Worm (Caenorhabditis elegans) whole organism, young adult: ENCODE results near the gene acr-17.

Source experiments
- B0261.1 ChIP-seq: sonication (generic microtip); optimal IDR thresholded peaks from 2 replicates; lab custom pipeline; 2016; ENCODE audit warnings: mild to moderate bottlenecking, missing genetic modification characterization, moderate library complexity, missing compliant biosample characterization
- C17E4.6 ChIP-seq: fragments of 200-800 bp; sonication (Bioruptor generic); IDR thresholded peaks from 2 replicates; pipeline ENCODE4 v1.3.6; 2022; ENCODE audit warnings: missing genetic modification reagents, missing genetic modification characterization, missing compliant biosample characterization
- D2030.7 ChIP-seq: fragments of 200-800 bp; sonication (Bioruptor generic); IDR thresholded peaks from 2 replicates; pipeline ENCODE4 v1.3.6; 2022; ENCODE audit warnings: missing genetic modification reagents, missing genetic modification characterization, missing compliant biosample characterization
- K11D2.4 ChIP-seq: fragments of 200-800 bp; sonication (Bioruptor generic); IDR thresholded peaks from 2 replicates; pipeline ENCODE4 v1.3.6; 2022; ENCODE audit warnings: missing genetic modification reagents, missing genetic modification characterization, missing compliant biosample characterization
- K12H6.12 ChIP-seq: fragments of 200-800 bp; sonication (Bioruptor generic); optimal IDR thresholded peaks from 2 replicates; lab custom pipeline; 2018; ENCODE audit warnings: mild to moderate bottlenecking, missing genetic modification characterization, missing compliant biosample characterization
- Y53G8AR.9 ChIP-seq: fragments of 200-800 bp; sonication (Bioruptor generic); conservative IDR thresholded peaks from 2 replicates; pipeline ENCODE4 v1.3.6; 2022; ENCODE audit warnings: missing genetic modification reagents, missing genetic modification characterization, missing compliant biosample characterization
- Y67H2A.10 ChIP-seq: fragments of 200-800 bp; sonication (Bioruptor generic); conservative IDR thresholded peaks from 2 replicates; pipeline ENCODE4 v1.3.6; 2022; ENCODE audit warnings: missing genetic modification reagents, missing genetic modification characterization, missing compliant biosample characterization
- Y79H2A.3 ChIP-seq: fragments of 200-800 bp; sonication (Bioruptor generic); conservative IDR thresholded peaks from 2 replicates; pipeline ENCODE4 v1.3.6; 2022; ENCODE audit warnings: missing genetic modification reagents, missing genetic modification characterization, missing compliant biosample characterization
- akir-1 ChIP-seq: fragments of 200-800 bp; sonication (Bioruptor generic); optimal IDR thresholded peaks from 2 replicates; lab custom pipeline; 2018; ENCODE audit warnings: mild to moderate bottlenecking, missing genetic modification characterization, moderate library complexity, missing compliant biosample characterization
- aptf-3 ChIP-seq: fragments of 200-800 bp; sonication (Bioruptor generic); IDR thresholded peaks from 2 replicates; pipeline ENCODE4 v1.3.6; 2022; ENCODE audit warnings: missing genetic modification characterization, missing compliant biosample characterization
- attf-3 ChIP-seq: fragments of 200-800 bp; sonication (Bioruptor generic); conservative IDR thresholded peaks from 2 replicates; pipeline ENCODE4 v1.3.6; 2022; ENCODE audit warnings: missing genetic modification reagents, missing genetic modification characterization, missing compliant biosample characterization
- attf-5 ChIP-seq: fragments of 200-800 bp; sonication (Bioruptor generic); optimal IDR thresholded peaks from 2 replicates; lab custom pipeline; 2018; ENCODE audit warnings: mild to moderate bottlenecking, missing genetic modification characterization, missing compliant biosample characterization
- cebp-1 ChIP-seq, 2 experiments: fragments of 200-800 bp in 1 of 2; sonication (Bioruptor generic) in 1 of 2; sonication (generic microtip) in 1 of 2; IDR thresholded peaks in 1 of 2; optimal IDR thresholded peaks in 1 of 2; 2 replicates each; pipeline versions ENCODE4 v1.3.6 to Lab custom; 2017 to 2022; ENCODE audit warnings: missing compliant biosample characterization in 2 of 2, missing genetic modification characterization in 2 of 2, mild to moderate bottlenecking in 1 of 2, missing genetic modification reagents in 1 of 2, moderate library complexity in 1 of 2
- cebp-2 ChIP-seq: fragments of 200-800 bp; sonication (Bioruptor generic); IDR thresholded peaks from 2 replicates; pipeline ENCODE4 v1.3.6; 2022; ENCODE audit warnings: missing genetic modification characterization, missing compliant biosample characterization
- ceh-100 ChIP-seq: fragments of 200-800 bp; sonication (Bioruptor generic); IDR thresholded peaks from 2 replicates; pipeline ENCODE4 v1.3.6; 2022; ENCODE audit warnings: missing genetic modification reagents, missing genetic modification characterization, missing compliant biosample characterization
- ceh-58 ChIP-seq: fragments of 200-800 bp; sonication (Bioruptor generic); IDR thresholded peaks from 2 replicates; pipeline ENCODE4 v1.3.6; 2022; ENCODE audit warnings: missing genetic modification characterization, missing compliant biosample characterization
- chd-7 ChIP-seq: sonication (generic microtip); optimal IDR thresholded peaks from 2 replicates; lab custom pipeline; 2016; ENCODE audit warnings: mild to moderate bottlenecking, missing genetic modification characterization, moderate library complexity, missing compliant biosample characterization
- dpff-1 ChIP-seq: sonication (generic microtip); optimal IDR thresholded peaks from 2 replicates; lab custom pipeline; 2017; ENCODE audit warnings: mild to moderate bottlenecking, missing genetic modification characterization, missing compliant biosample characterization
- fkh-3 ChIP-seq: sonication (generic microtip); optimal IDR thresholded peaks from 2 replicates; lab custom pipeline; 2016; ENCODE audit warnings: mild to moderate bottlenecking, missing genetic modification characterization, missing compliant biosample characterization
- hlh-26 ChIP-seq: fragments of 200-800 bp; sonication (Bioruptor generic); conservative IDR thresholded peaks from 2 replicates; pipeline ENCODE4 v1.3.6; 2022; ENCODE audit warnings: missing genetic modification reagents, missing genetic modification characterization, missing compliant biosample characterization
- hmg-1.2 ChIP-seq: fragments of 200-800 bp; sonication (Bioruptor generic); IDR thresholded peaks from 2 replicates; pipeline ENCODE4 v1.3.6; 2022; ENCODE audit warnings: missing genetic modification reagents, missing genetic modification characterization, missing compliant biosample characterization
- hrde-1 ChIP-seq: sonication (generic microtip); optimal IDR thresholded peaks from 2 replicates; lab custom pipeline; 2016; ENCODE audit warnings: missing genetic modification characterization, mild to moderate bottlenecking, missing compliant biosample characterization, moderate library complexity, missing genotype, missing genetic modification reagents, borderline replicate concordance
- let-526 ChIP-seq: fragments of 200-800 bp; sonication (Bioruptor generic); IDR thresholded peaks from 2 replicates; pipeline ENCODE4 v1.3.6; 2022; ENCODE audit warnings: missing genetic modification reagents, missing genetic modification characterization, missing compliant biosample characterization
- lin-54 ChIP-seq: fragments of 200-800 bp; sonication (Bioruptor generic); optimal IDR thresholded peaks from 2 replicates; lab custom pipeline; 2018; ENCODE audit warnings: mild to moderate bottlenecking, missing genetic modification characterization, missing compliant biosample characterization
- lir-1 ChIP-seq: fragments of 200-800 bp; sonication (Bioruptor generic); conservative IDR thresholded peaks from 2 replicates; pipeline ENCODE4 v1.3.6; 2022; ENCODE audit warnings: missing genetic modification reagents, missing genetic modification characterization, missing compliant biosample characterization
- madf-10 ChIP-seq: sonication (generic microtip); optimal IDR thresholded peaks from 2 replicates; lab custom pipeline; 2016; ENCODE audit warnings: mild to moderate bottlenecking, missing genetic modification characterization, missing compliant biosample characterization
- madf-3 ChIP-seq: fragments of 200-800 bp; sonication (Bioruptor generic); IDR thresholded peaks from 2 replicates; pipeline ENCODE4 v1.3.6; 2022; ENCODE audit warnings: missing genetic modification reagents, missing genetic modification characterization, missing compliant biosample characterization
- madf-6 ChIP-seq: fragments of 200-800 bp; sonication (Bioruptor generic); IDR thresholded peaks from 2 replicates; pipeline ENCODE4 v1.3.6; 2022; ENCODE audit warnings: missing genetic modification reagents, missing genetic modification characterization, missing compliant biosample characterization
- mcd-1 ChIP-seq: fragments of 200-800 bp; sonication (Bioruptor generic); IDR thresholded peaks from 2 replicates; pipeline ENCODE4 v1.3.6; 2022; ENCODE audit warnings: missing genetic modification reagents, missing genetic modification characterization, missing compliant biosample characterization
- mes-4 ChIP-seq: sonication (generic microtip); optimal IDR thresholded peaks from 2 replicates; lab custom pipeline; 2016; ENCODE audit warnings: missing genotype, missing genetic modification characterization, missing compliant biosample characterization
- mxl-1 ChIP-seq: sonication (generic microtip); optimal IDR thresholded peaks from 2 replicates; lab custom pipeline; 2016; ENCODE audit warnings: missing genetic modification characterization, missing compliant biosample characterization
- nfyb-1 ChIP-seq: fragments of 200-800 bp; sonication (Bioruptor generic); IDR thresholded peaks from 2 replicates; pipeline ENCODE4 v1.3.6; 2022; ENCODE audit warnings: missing genetic modification reagents, missing genetic modification characterization, missing compliant biosample characterization
- nhr-90 ChIP-seq: sonication (generic microtip); optimal IDR thresholded peaks from 2 replicates; lab custom pipeline; 2016; ENCODE audit warnings: missing genotype, mild to moderate bottlenecking, missing genetic modification characterization, missing compliant biosample characterization
- pha-4 ChIP-seq: fragments of 150-350 bp; sonication (generic microtip); optimal IDR thresholded peaks from 2 replicates; lab custom pipeline; 2014; ENCODE audit warnings: missing biosample characterization, missing genetic modification reagents, missing genetic modification characterization
- rcor-1 ChIP-seq: fragments of 200-800 bp; sonication (Bioruptor generic); IDR thresholded peaks from 2 replicates; pipeline ENCODE4 v1.3.6; 2022; ENCODE audit warnings: missing genetic modification reagents, missing genetic modification characterization, missing compliant biosample characterization
- snpc-1.1 ChIP-seq: sonication (generic microtip); optimal IDR thresholded peaks from 2 replicates; lab custom pipeline; 2017; ENCODE audit warnings: missing genetic modification characterization, mild to moderate bottlenecking, missing compliant biosample characterization, antibody characterized with exemption, moderate library complexity, missing genotype, missing genetic modification reagents; ENCODE audit not compliant: insufficient read depth
- snpc-1.3 ChIP-seq: sonication (generic microtip); optimal IDR thresholded peaks from 2 replicates; lab custom pipeline; 2017; ENCODE audit warnings: missing genetic modification characterization, mild to moderate bottlenecking, missing compliant biosample characterization, antibody characterized with exemption, moderate library complexity, missing genotype, missing genetic modification reagents; ENCODE audit not compliant: insufficient read depth
- tbp1 ChIP-seq: fragments of 200-800 bp; sonication (Bioruptor generic); optimal IDR thresholded peaks from 2 replicates; lab custom pipeline; 2018; ENCODE audit warnings: mild to moderate bottlenecking, missing genetic modification characterization, missing compliant biosample characterization
- tbx-9 ChIP-seq: sonication (generic microtip); optimal IDR thresholded peaks from 2 replicates; lab custom pipeline; 2016; ENCODE audit warnings: borderline replicate concordance, missing genetic modification characterization, inconsistent platforms, missing compliant biosample characterization
- unc-130 ChIP-seq: sonication (generic microtip); optimal IDR thresholded peaks from 2 replicates; lab custom pipeline; 2016; ENCODE audit warnings: missing genetic modification reagents, missing genetic modification characterization, missing compliant biosample characterization
- unc-62 ChIP-seq: fragments of 150-350 bp; optimal IDR thresholded peaks from 2 replicates; lab custom pipeline; 2014; ENCODE audit warnings: missing biosample characterization, missing genetic modification reagents, missing genetic modification characterization
- zfh-2 ChIP-seq: fragments of 200-800 bp; sonication (Bioruptor generic); conservative IDR thresholded peaks from 2 replicates; pipeline ENCODE4 v1.3.6; 2022; ENCODE audit warnings: missing genetic modification reagents, missing genetic modification characterization, missing compliant biosample characterization
- ztf-18 ChIP-seq: sonication (generic microtip); optimal IDR thresholded peaks from 2 replicates; lab custom pipeline; 2016; ENCODE audit warnings: missing genotype, mild to moderate bottlenecking, missing genetic modification characterization, missing compliant biosample characterization
- ztf-25 ChIP-seq: fragments of 200-800 bp; sonication (Bioruptor generic); IDR thresholded peaks from 2 replicates; pipeline ENCODE4 v1.3.6; 2022; ENCODE audit warnings: missing genetic modification reagents, missing genetic modification characterization, missing compliant biosample characterization
- ztf-3 ChIP-seq: fragments of 200-800 bp; sonication (Bioruptor generic); optimal IDR thresholded peaks from 2 replicates; lab custom pipeline; 2018; ENCODE audit warnings: mild to moderate bottlenecking, missing genetic modification characterization, missing compliant biosample characterization

Gene acr-17

DNA sequence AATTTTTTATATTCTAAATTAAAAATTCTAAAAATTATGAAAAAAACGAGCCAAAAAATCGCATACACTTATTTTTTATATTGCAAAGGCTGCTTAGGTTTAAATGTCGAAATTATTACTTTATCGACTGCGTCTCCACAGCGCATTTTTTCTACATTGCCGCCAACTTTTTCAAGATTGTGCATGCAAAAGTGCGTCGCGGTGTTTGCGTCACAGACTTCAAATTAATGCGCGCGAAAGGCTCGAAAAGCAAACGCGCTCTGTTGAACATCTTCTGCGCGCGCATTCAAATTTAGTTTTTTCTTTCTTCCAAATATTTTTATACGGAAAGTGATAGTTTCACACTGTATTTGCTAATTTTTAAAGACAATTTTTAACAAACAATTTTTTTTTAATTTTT, 7.9 kb upstream of the acr-17 start (continued):
- TF ChIP-seq mes-4 (tag; lab: Kevin White, UChicago) (no peak), Y67H2A.10 (GFP tag; lab: Robert Waterston, UW) (peak; percentile 66), B0261.1 (tag; lab: Kevin White, UChicago) (no peak), ceh-58 (no peak), zfh-2 (GFP tag; lab: Robert Waterston, UW) (peak; percentile 51), attf-5 (peak; percentile 99), unc-130 (GFP tag; lab: Kevin White, UChicago) (peak; percentile 38), madf-10 (tag; lab: Kevin White, UChicago) (peak; percentile 82), rcor-1 (GFP tag; lab: Robert Waterston, UW) (peak; percentile 88), lin-54 (GFP tag; lab: Kevin White, UChicago) (peak; percentile 98), nfyb-1 (GFP tag; lab: Robert Waterston, UW) (peak; percentile 92), aptf-3 (GFP tag; lab: Robert Waterston, UW) (no peak), ztf-18 (peak; percentile 46), unc-62 (GFP tag; lab: Kevin White, UChicago) (no peak), Y79H2A.3 (no peak), hrde-1 (tag; lab: Kevin White, UChicago) (no peak), tbp1 (GFP tag; lab: Kevin White, UChicago) (peak; percentile 55), dpff-1 (tag; lab: Kevin White, UChicago) (no peak), ceh-100 (GFP tag; lab: Robert Waterston, UW) (peak; percentile 78), pha-4 (no peak), K11D2.4 (peak; percentile 88), K12H6.12 (tag; lab: Kevin White, UChicago) (peak; percentile 77), nhr-90 (no peak), snpc-1.1 (tag; lab: Kevin White, UChicago) (no peak), madf-3 (GFP tag; lab: Robert Waterston, UW) (peak; percentile 81; the same call in 1 of the 2 replicates), tbx-9 (tag; lab: Kevin White, UChicago) (no peak), D2030.7 (peak; percentile 45), Y53G8AR.9 (GFP tag; lab: Robert Waterston, UW) (peak; percentile 88), snpc-1.3 (tag; lab: Kevin White, UChicago) (no peak), fkh-3 (tag; lab: Kevin White, UChicago) (no peak)

DNA sequence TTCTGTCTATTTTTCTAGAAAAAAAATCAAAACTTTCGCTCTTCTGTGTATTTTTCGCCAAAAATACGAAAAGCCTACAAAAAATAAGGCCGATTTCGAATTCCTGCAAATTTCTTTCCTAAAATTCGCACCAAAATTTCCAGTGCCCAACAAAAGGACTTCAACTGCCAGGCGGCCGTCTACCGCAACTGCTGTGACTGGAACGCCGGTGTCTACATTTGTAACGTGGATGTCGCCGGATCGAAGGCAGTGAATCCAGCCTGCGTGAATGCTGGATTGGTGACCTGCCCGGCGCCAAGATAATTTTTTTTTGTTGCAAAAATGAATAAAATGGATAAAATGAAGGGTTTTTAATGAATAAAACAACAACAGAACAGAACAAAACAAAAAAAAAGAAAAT, 6.6 kb upstream of the acr-17 start:
- TF ChIP-seq ceh-100 (GFP tag; lab: Robert Waterston, UW) (no peak), cebp-2 (0 out of 2 replicates have a peak, but pooled peaks have one; percentile 54), C17E4.6 (GFP tag; lab: Robert Waterston, UW) (no peak), mxl-1 (tag; lab: Kevin White, UChicago) (no peak), nfyb-1 (GFP tag; lab: Robert Waterston, UW) (0 out of 2 replicates have a peak, but pooled peaks have one; percentile 42), unc-130 (GFP tag; lab: Kevin White, UChicago) (no peak), attf-3 (no peak), D2030.7 (no peak), cebp-1 (GFP tag; IDR thresholded peaks at IDR 0.05; lab: Robert Waterston, UW) (no peak), cebp-1 (tag; optimal IDR thresholded peaks at IDR 0.05; lab: Kevin White, UChicago) (peak; percentile 4), madf-10 (tag; lab: Kevin White, UChicago) (no peak), aptf-3 (GFP tag; lab: Robert Waterston, UW) (no peak), ztf-25 (GFP tag; lab: Robert Waterston, UW) (peak; percentile 79; the same call in 1 of the 2 replicates), lir-1 (no peak), madf-6 (GFP tag; lab: Robert Waterston, UW) (peak; percentile 36; the same call in 1 of the 2 replicates), hlh-26 (GFP tag; lab: Robert Waterston, UW) (no peak), akir-1 (GFP tag; lab: Kevin White, UChicago) (no peak), let-526 (GFP tag; lab: Robert Waterston, UW) (no peak), hmg-1.2 (no peak), chd-7 (tag; lab: Kevin White, UChicago) (peak; percentile 17), mcd-1 (GFP tag; lab: Robert Waterston, UW) (0 out of 2 replicates have a peak, but pooled peaks have one; percentile 38), ztf-3 (GFP tag; lab: Kevin White, UChicago) (no peak), Y79H2A.3 (0 out of 2 replicates have a peak, but pooled peaks have one; percentile 15), ztf-18 (no peak)
